Worm (Caenorhabditis elegans) whole organism, late embryonic: Measurements from ENCODE around the gene snpc-3.1.

Experiments used
- C38D4.7 ChIP-seq: fragments of 200-800 bp; sonication (Bioruptor generic); optimal IDR thresholded peaks from 2 replicates; lab custom pipeline; 2018; ENCODE audit warnings: mild to moderate bottlenecking, missing genetic modification characterization, moderate library complexity, missing compliant biosample characterization
- ama-1 ChIP-seq: fragments of 150-350 bp; optimal IDR thresholded peaks from 2 replicates; lab custom pipeline; 2014
- ets-4 ChIP-seq: sonication (generic microtip); optimal IDR thresholded peaks from 2 replicates; lab custom pipeline; 2016; ENCODE audit warnings: missing genetic modification characterization, missing compliant biosample characterization
- pag-3 ChIP-seq: sonication (generic microtip); optimal IDR thresholded peaks from 2 replicates; lab custom pipeline; 2016; ENCODE audit warnings: missing compliant biosample characterization, missing genetic modification characterization, borderline replicate concordance
- rnt-1 ChIP-seq: sonication (generic microtip); optimal IDR thresholded peaks from 2 replicates; lab custom pipeline; 2016; ENCODE audit warnings: missing genetic modification characterization, missing compliant biosample characterization
- unc-42 ChIP-seq: sonication (generic microtip); optimal IDR thresholded peaks from 2 replicates; lab custom pipeline; 2016; ENCODE audit warnings: missing genotype, missing genetic modification characterization, missing compliant biosample characterization

DNA sequence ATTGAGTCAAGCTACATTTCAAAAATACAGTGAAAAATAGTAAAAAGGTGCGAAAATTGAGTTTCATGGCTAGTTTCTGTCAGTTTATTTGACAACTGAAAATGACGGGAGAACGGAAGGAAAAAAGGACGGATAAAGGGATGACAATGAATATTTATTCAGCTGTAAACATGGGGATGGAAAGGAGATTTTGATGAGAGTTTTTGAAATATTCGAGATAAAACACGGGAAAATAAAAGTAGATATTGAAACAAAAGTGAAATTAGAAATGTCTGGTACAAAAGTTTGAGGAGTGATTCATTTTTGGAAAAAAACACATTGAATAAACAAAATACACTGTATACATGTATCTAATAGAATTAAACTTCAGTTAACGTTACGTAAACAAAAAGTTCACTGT lies 3.8 kb downstream of the snpc-3.1 start, which contains the start of gene T11F8.12:
- no peak for TF ChIP-seq pag-3 (tag; lab: Kevin White, UChicago)
- no peak for TF ChIP-seq ets-4 (tag; lab: Kevin White, UChicago)
- TF ChIP-seq ama-1 (lab: Kevin White, UChicago), result no peak
- no peak for TF ChIP-seq rnt-1
- no peak for TF ChIP-seq unc-42 (tag; lab: Kevin White, UChicago)
- TF ChIP-seq C38D4.7 (GFP tag; lab: Kevin White, UChicago), result no peak
